Worm (Caenorhabditis elegans) whole organism, young adult: Measurements from ENCODE around the gene mlk-1.

Source experiments
- D2030.7 ChIP-seq: fragments of 200-800 bp; sonication (Bioruptor generic); IDR thresholded peaks from 2 replicates; pipeline ENCODE4 v1.3.6; 2022; ENCODE audit warnings: missing genetic modification reagents, missing genetic modification characterization, missing compliant biosample characterization
- F10E7.11 ChIP-seq: sonication (generic microtip); optimal IDR thresholded peaks from 2 replicates; lab custom pipeline; 2017; ENCODE audit warnings: mild to moderate bottlenecking, missing genetic modification characterization, moderate library complexity, missing compliant biosample characterization
- F37B4.10 ChIP-seq: fragments of 200-800 bp; sonication (Bioruptor generic); IDR thresholded peaks from 2 replicates; pipeline ENCODE4 v1.3.6; 2022; ENCODE audit warnings: missing genetic modification characterization, missing compliant biosample characterization
- K12H6.12 ChIP-seq: fragments of 200-800 bp; sonication (Bioruptor generic); optimal IDR thresholded peaks from 2 replicates; lab custom pipeline; 2018; ENCODE audit warnings: mild to moderate bottlenecking, missing genetic modification characterization, missing compliant biosample characterization
- akir-1 ChIP-seq: fragments of 200-800 bp; sonication (Bioruptor generic); optimal IDR thresholded peaks from 2 replicates; lab custom pipeline; 2018; ENCODE audit warnings: mild to moderate bottlenecking, missing genetic modification characterization, moderate library complexity, missing compliant biosample characterization
- attf-5 ChIP-seq: fragments of 200-800 bp; sonication (Bioruptor generic); optimal IDR thresholded peaks from 2 replicates; lab custom pipeline; 2018; ENCODE audit warnings: mild to moderate bottlenecking, missing genetic modification characterization, missing compliant biosample characterization
- cebp-1 ChIP-seq, 2 experiments: fragments of 200-800 bp in 1 of 2; sonication (Bioruptor generic) in 1 of 2; sonication (generic microtip) in 1 of 2; IDR thresholded peaks in 1 of 2; optimal IDR thresholded peaks in 1 of 2; 2 replicates each; pipeline versions ENCODE4 v1.3.6 to Lab custom; 2017 to 2022; ENCODE audit warnings: missing compliant biosample characterization in 2 of 2, missing genetic modification characterization in 2 of 2, mild to moderate bottlenecking in 1 of 2, missing genetic modification reagents in 1 of 2, moderate library complexity in 1 of 2
- ceh-40 ChIP-seq: fragments of 200-800 bp; sonication (Bioruptor generic); IDR thresholded peaks from 2 replicates; pipeline ENCODE4 v1.3.6; 2022; ENCODE audit warnings: missing genetic modification characterization, missing compliant biosample characterization
- ceh-79 ChIP-seq: sonication (generic microtip); optimal IDR thresholded peaks from 2 replicates; lab custom pipeline; 2017; ENCODE audit warnings: mild to moderate bottlenecking, missing genetic modification characterization, missing compliant biosample characterization
- ceh-91 ChIP-seq: fragments of 200-800 bp; sonication (Bioruptor generic); IDR thresholded peaks from 2 replicates; pipeline ENCODE4 v1.3.6; 2022; ENCODE audit warnings: missing genetic modification reagents, missing genetic modification characterization, missing compliant biosample characterization
- chd-7 ChIP-seq: sonication (generic microtip); optimal IDR thresholded peaks from 2 replicates; lab custom pipeline; 2016; ENCODE audit warnings: mild to moderate bottlenecking, missing genetic modification characterization, moderate library complexity, missing compliant biosample characterization
- dpl-1 ChIP-seq: fragments of 150-350 bp; optimal IDR thresholded peaks from 2 replicates; lab custom pipeline; 2014; ENCODE audit warnings: missing biosample characterization, missing genetic modification reagents, missing genetic modification characterization
- egl-44 ChIP-seq: fragments of 200-800 bp; sonication (Bioruptor generic); IDR thresholded peaks from 2 replicates; pipeline ENCODE4 v1.3.6; 2022; ENCODE audit warnings: missing genetic modification reagents, missing genetic modification characterization, missing compliant biosample characterization
- him-1 ChIP-seq: sonication (generic microtip); optimal IDR thresholded peaks from 2 replicates; lab custom pipeline; 2016; ENCODE audit warnings: missing genotype, missing genetic modification reagents, missing genetic modification characterization, missing compliant biosample characterization
- hmg-1.2 ChIP-seq: fragments of 200-800 bp; sonication (Bioruptor generic); IDR thresholded peaks from 2 replicates; pipeline ENCODE4 v1.3.6; 2022; ENCODE audit warnings: missing genetic modification reagents, missing genetic modification characterization, missing compliant biosample characterization
- hmg-20 ChIP-seq: fragments of 200-800 bp; sonication (Bioruptor generic); IDR thresholded peaks from 2 replicates; pipeline ENCODE4 v1.3.6; 2022; ENCODE audit warnings: missing genetic modification reagents, missing genetic modification characterization, missing compliant biosample characterization
- lin-26 ChIP-seq: fragments of 200-800 bp; sonication (Bioruptor generic); IDR thresholded peaks from 2 replicates; pipeline ENCODE4 v1.3.6; 2022; ENCODE audit warnings: missing genetic modification reagents, missing genetic modification characterization, missing compliant biosample characterization
- lin-40 ChIP-seq: sonication (generic microtip); optimal IDR thresholded peaks from 2 replicates; lab custom pipeline; 2016; ENCODE audit warnings: missing genetic modification characterization, mild to moderate bottlenecking, missing compliant biosample characterization, missing genotype, missing genetic modification reagents
- lin-54 ChIP-seq: fragments of 200-800 bp; sonication (Bioruptor generic); optimal IDR thresholded peaks from 2 replicates; lab custom pipeline; 2018; ENCODE audit warnings: mild to moderate bottlenecking, missing genetic modification characterization, missing compliant biosample characterization
- lir-1 ChIP-seq: fragments of 200-800 bp; sonication (Bioruptor generic); conservative IDR thresholded peaks from 2 replicates; pipeline ENCODE4 v1.3.6; 2022; ENCODE audit warnings: missing genetic modification reagents, missing genetic modification characterization, missing compliant biosample characterization
- madf-6 ChIP-seq: fragments of 200-800 bp; sonication (Bioruptor generic); IDR thresholded peaks from 2 replicates; pipeline ENCODE4 v1.3.6; 2022; ENCODE audit warnings: missing genetic modification reagents, missing genetic modification characterization, missing compliant biosample characterization
- nfya-2 ChIP-seq: fragments of 200-800 bp; sonication (Bioruptor generic); IDR thresholded peaks from 2 replicates; pipeline ENCODE4 v1.3.6; 2022; ENCODE audit warnings: missing genetic modification reagents, missing genetic modification characterization, missing compliant biosample characterization
- nhr-80 ChIP-seq: sonication (generic microtip); optimal IDR thresholded peaks from 2 replicates; lab custom pipeline; 2016; ENCODE audit warnings: missing genetic modification characterization, missing compliant biosample characterization
- pbrm-1 ChIP-seq: fragments of 200-800 bp; sonication (Bioruptor generic); IDR thresholded peaks from 2 replicates; pipeline ENCODE4 v1.3.6; 2022; ENCODE audit warnings: missing genetic modification reagents, missing genetic modification characterization, missing compliant biosample characterization
- rcor-1 ChIP-seq: fragments of 200-800 bp; sonication (Bioruptor generic); IDR thresholded peaks from 2 replicates; pipeline ENCODE4 v1.3.6; 2022; ENCODE audit warnings: missing genetic modification reagents, missing genetic modification characterization, missing compliant biosample characterization
- sdz-38 ChIP-seq: sonication (generic microtip); optimal IDR thresholded peaks from 2 replicates; lab custom pipeline; 2016; ENCODE audit warnings: missing genotype, missing genetic modification characterization, missing compliant biosample characterization
- sea-2 ChIP-seq: fragments of 200-800 bp; sonication (Bioruptor generic); IDR thresholded peaks from 2 replicates; pipeline ENCODE4 v1.3.6; 2022; ENCODE audit warnings: missing genetic modification characterization, missing compliant biosample characterization
- snpc-1.1 ChIP-seq: sonication (generic microtip); optimal IDR thresholded peaks from 2 replicates; lab custom pipeline; 2017; ENCODE audit warnings: missing genetic modification characterization, mild to moderate bottlenecking, missing compliant biosample characterization, antibody characterized with exemption, moderate library complexity, missing genotype, missing genetic modification reagents; ENCODE audit not compliant: insufficient read depth
- snpc-4 ChIP-seq, 5 experiments: fragments of 150-350 bp in 1 of 5; sonication (generic microtip) in 4 of 5; optimal IDR thresholded peaks; 2 replicates each; lab custom pipeline; 2014 to 2018; ENCODE audit warnings: missing genetic modification characterization in 5 of 5, missing biosample characterization in 3 of 5, antibody characterized with exemption in 2 of 5, mild to moderate bottlenecking in 2 of 5, missing compliant biosample characterization in 2 of 5, missing genotype in 2 of 5, moderate library complexity in 2 of 5, missing genetic modification reagents in 1 of 5
- unc-130 ChIP-seq: sonication (generic microtip); optimal IDR thresholded peaks from 2 replicates; lab custom pipeline; 2016; ENCODE audit warnings: missing genetic modification reagents, missing genetic modification characterization, missing compliant biosample characterization
- unc-62 ChIP-seq: fragments of 150-350 bp; optimal IDR thresholded peaks from 2 replicates; lab custom pipeline; 2014; ENCODE audit warnings: missing biosample characterization, missing genetic modification reagents, missing genetic modification characterization
- zfh-2 ChIP-seq: fragments of 200-800 bp; sonication (Bioruptor generic); conservative IDR thresholded peaks from 2 replicates; pipeline ENCODE4 v1.3.6; 2022; ENCODE audit warnings: missing genetic modification reagents, missing genetic modification characterization, missing compliant biosample characterization
- ztf-22 ChIP-seq: fragments of 200-800 bp; sonication (Bioruptor generic); optimal IDR thresholded peaks from 2 replicates; lab custom pipeline; 2018; ENCODE audit warnings: mild to moderate bottlenecking, missing genetic modification characterization, moderate library complexity, missing compliant biosample characterization

The mlk-1 gene

ce11 chrV:5088311-5088710, 23.7 kb upstream of the mlk-1 start:
- TF ChIP-seq zfh-2 (GFP tag; lab: Robert Waterston, UW) (peak; percentile 21; the same call in 1 of the 2 replicates), nfya-2 (GFP tag; lab: Robert Waterston, UW) (no peak), egl-44 (no peak)

ce11 chrV:5086919-5087404, 22.4 kb upstream of the mlk-1 start, which contains the start of gene Y58A7A.5:
Gene Y58A7A.5, minus strand, starts transcription at chrV:5086969.
- TF ChIP-seq attf-5 (GFP tag; lab: Kevin White, UChicago) (peak; percentile 16), lir-1 (GFP tag; lab: Robert Waterston, UW) (no peak), cebp-1 (GFP tag; IDR thresholded peaks at IDR 0.05; lab: Robert Waterston, UW) (peak; percentile 94), cebp-1 (tag; optimal IDR thresholded peaks at IDR 0.05; lab: Kevin White, UChicago) (peak; percentile 99), nhr-80 (tag; lab: Kevin White, UChicago) (peak; percentile 9)

DNA sequence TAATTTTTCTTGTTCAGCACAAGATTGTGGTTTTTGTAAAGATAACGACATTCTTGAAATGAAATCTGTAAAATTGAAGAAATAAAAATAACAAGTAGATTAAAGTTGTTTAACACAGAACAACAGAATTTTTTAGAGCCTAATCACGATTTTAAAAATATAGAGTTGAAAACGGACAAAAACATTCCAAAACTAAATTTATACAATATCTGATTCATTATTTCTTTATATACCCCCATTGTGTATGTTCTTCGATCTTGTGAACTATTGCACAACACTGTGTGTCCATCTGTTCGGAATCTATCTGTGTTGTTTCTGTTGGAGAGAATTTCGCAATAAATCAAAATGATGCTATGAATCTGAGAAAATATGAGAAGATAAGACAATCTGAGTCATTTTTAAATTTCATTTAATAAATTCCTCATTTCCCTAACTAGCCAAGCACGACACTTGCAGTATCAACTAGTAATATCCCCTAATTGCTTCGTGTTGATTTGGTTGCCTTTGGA, 20.4 kb upstream of the mlk-1 start, which contains the start of gene Y58A7A.4:
Gene Y58A7A.4 (minus strand): TSS at position 51 of the 509 bp plus-strand sequence.
- TF ChIP-seq lin-26 (GFP tag; lab: Robert Waterston, UW) (no peak), cebp-1 (GFP tag; IDR thresholded peaks at IDR 0.05; lab: Robert Waterston, UW) (peak; percentile 68; the same call in 1 of the 2 replicates), cebp-1 (tag; optimal IDR thresholded peaks at IDR 0.05; lab: Kevin White, UChicago) (peak; percentile 90), lir-1 (GFP tag; lab: Robert Waterston, UW) (no peak), snpc-1.1 (tag; lab: Kevin White, UChicago) (no peak), ceh-40 (GFP tag; lab: Robert Waterston, UW) (no peak), ztf-22 (GFP tag; lab: Kevin White, UChicago) (no peak)

ce11 chrV:5080853-5081338, 16.3 kb upstream of the mlk-1 start, which contains the start of gene Y58A7A.3:
Gene Y58A7A.3, minus strand, starts transcription at chrV:5080903.
- TF ChIP-seq chd-7 (tag; lab: Kevin White, UChicago) (no peak), hmg-1.2 (GFP tag; lab: Robert Waterston, UW) (peak; percentile 72; the same call in 1 of the 2 replicates), lin-40 (tag; lab: Kevin White, UChicago) (peak; percentile 8), unc-130 (GFP tag; lab: Kevin White, UChicago) (no peak), nhr-80 (tag; lab: Kevin White, UChicago) (peak; percentile 69), snpc-4 (GFP tag; optimal IDR thresholded peaks at IDR 0.05; lab: Kevin White, UChicago) (no peak), snpc-4 (tag; optimal IDR thresholded peaks at IDR 0.05; lab: Kevin White, UChicago) (no peak), madf-6 (GFP tag; lab: Robert Waterston, UW) (no peak), akir-1 (GFP tag; lab: Kevin White, UChicago) (no peak), F37B4.10 (GFP tag; lab: Robert Waterston, UW) (no peak), K12H6.12 (tag; lab: Kevin White, UChicago) (peak; percentile 6), F10E7.11 (tag; lab: Kevin White, UChicago) (no peak), attf-5 (GFP tag; lab: Kevin White, UChicago) (peak; percentile 88), him-1 (no peak), rcor-1 (GFP tag; lab: Robert Waterston, UW) (no peak), ceh-91 (GFP tag; lab: Robert Waterston, UW) (no peak), hmg-20 (GFP tag; lab: Robert Waterston, UW) (no peak), lin-54 (GFP tag; lab: Kevin White, UChicago) (peak; percentile 12), pbrm-1 (GFP tag; lab: Robert Waterston, UW) (no peak), D2030.7 (GFP tag; lab: Robert Waterston, UW) (no peak), ceh-79 (tag; lab: Kevin White, UChicago) (no peak), dpl-1 (no peak), sea-2 (GFP tag; lab: Robert Waterston, UW) (no peak), unc-62 (GFP tag; lab: Kevin White, UChicago) (no peak), sdz-38 (tag; lab: Kevin White, UChicago) (no peak), cebp-1 (GFP tag; IDR thresholded peaks at IDR 0.05; lab: Robert Waterston, UW) (peak; percentile 99), cebp-1 (tag; optimal IDR thresholded peaks at IDR 0.05; lab: Kevin White, UChicago) (peak; percentile 99)
- TF ChIP-seq, all 124 proteins: peak for 7
